Worm (Caenorhabditis elegans) whole organism, dauer: ENCODE data around the gene lgc-49.

ENCODE experiments used
- unc-62 ChIP-seq: sonication (generic microtip); optimal IDR thresholded peaks from 2 replicates; lab custom pipeline; 2017; ENCODE audit warnings: missing biosample characterization, missing genetic modification reagents, missing genetic modification characterization

The lgc-49 gene

ce11 chrV:11220415-11220814 lies 29.3 kb downstream of the lgc-49 start:
- TF ChIP-seq unc-62 = no peak

- no peak for TF ChIP-seq unc-62
These were observed 29.9 kb downstream of the lgc-49 start, which contains the start of gene T19B10.2 for ce11 chrV:11220936-11221335. TSS of gene T19B10.2 (plus strand) at chrV:11221302.

DNA sequence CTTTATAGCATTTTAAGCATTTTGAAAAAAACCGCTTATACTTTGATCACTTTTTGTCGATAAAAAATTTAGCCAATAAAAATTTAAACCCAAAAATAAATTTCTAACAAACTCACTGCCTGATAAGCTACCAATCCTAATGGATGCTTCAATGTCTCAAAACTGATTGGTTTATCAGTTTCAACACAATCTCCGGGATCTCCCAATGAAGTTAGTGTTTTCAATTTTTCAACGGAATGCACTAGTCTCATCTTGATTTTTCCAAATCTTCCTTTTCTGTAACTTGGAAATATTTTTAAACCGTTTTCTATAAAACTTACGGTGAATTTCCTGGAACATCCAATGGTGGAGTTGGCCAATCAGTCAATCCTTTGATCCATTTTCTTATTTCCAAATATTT lies 32.6 kb downstream of the lgc-49 start:
- TF ChIP-seq unc-62 = no peak

- TF ChIP-seq unc-62 = no peak
These were observed 34.9 kb downstream of the lgc-49 start, which contains the start of gene bgal-1 for ce11 chrV:11225981-11226380. TSS of gene bgal-1 (minus strand) at chrV:11226018.

DNA sequence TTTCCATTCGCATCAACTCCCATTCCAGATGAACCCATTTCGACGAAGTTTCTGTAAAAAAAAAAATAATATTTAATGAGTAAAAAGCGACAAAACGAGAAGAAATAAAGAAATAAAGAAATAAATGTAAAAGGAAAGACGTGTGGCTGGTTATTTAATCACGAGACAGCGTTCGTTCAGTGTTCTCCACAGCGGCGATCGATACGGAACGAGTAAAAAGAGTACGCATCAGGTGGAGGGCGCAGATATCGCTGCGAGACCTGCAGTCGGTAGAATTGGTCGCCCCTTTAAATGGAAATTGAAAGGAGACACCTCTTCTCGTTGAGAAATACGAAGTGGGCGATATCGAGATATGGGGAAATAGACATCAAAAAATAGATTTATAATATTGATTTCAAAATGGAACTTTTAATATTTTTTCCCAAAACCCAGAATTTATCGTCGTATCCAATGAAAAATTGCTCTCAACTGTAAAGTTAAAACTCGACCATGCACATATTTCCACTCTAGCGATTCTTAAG lies 37.6 kb downstream of the lgc-49 start, which contains the start of gene pqn-70:
TSS of gene pqn-70 (minus strand) at position 51 of the 521 bp plus-strand sequence.
- no peak for TF ChIP-seq unc-62

- TF ChIP-seq unc-62 = no peak
These were observed 40.1 kb downstream of the lgc-49 start for ce11 chrV:11231177-11231576.

- TF ChIP-seq unc-62 = no peak
These were observed 43.3 kb downstream of the lgc-49 start, which contains the start of gene T19B10.5 for ce11 chrV:11234350-11234749. TSS of gene T19B10.5 (plus strand) at chrV:11234650.

DNA sequence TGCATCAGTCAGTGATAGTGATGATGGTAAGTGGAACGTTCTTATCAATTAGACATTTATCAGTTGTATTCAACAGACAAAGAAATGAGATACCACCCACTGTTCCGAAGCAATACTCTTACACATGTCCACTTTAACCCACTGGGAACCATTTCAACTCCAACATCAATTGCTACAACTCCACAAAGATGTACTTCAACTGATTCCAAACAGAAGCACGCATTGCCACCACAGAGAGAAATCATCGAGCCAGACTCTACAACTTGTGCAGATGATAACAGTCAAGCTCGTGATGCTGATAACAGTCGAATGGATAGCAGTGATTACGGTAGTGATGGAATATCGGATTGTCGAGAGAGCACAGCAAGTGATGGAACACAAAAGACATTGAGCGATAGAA lies 44.8 kb downstream of the lgc-49 start:
- no peak for TF ChIP-seq unc-62

DNA sequence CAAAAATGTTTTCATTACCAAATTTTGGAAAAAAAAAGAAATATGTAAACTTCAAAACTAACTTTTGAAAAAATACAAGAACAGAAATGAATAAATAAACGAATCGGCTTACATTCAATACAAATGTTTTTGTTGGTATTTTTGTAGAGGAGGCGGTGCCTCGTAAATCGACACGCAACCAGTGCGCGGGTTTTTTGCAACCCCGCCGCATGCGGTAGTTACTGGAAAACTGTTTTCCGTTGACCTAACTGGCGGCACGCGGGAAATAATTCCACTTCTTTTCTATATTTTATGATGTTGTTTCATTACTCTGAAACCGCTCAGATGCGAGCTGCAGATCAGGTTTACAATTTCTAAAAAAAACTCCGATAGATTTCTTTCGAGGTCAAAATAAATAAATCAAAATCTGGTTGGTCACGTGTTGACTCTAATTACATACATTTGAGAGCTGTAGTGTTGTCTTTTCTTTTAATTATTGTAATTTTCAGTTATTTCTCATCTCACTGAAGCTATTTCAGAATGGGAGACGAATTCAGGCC lies 48.2 kb downstream of the lgc-49 start, which contains the start of the genes dvc-1 and ima-1:
TSS of gene dvc-1 (minus strand) at position 145 of the 539 bp plus-strand sequence.
TSS of gene ima-1 (plus strand) at position 489 of the 539 bp plus-strand sequence.
- TF ChIP-seq unc-62 = no peak

ce11 chrV:11241580-11241979 lies 50.5 kb downstream of the lgc-49 start, which contains the start of gene pgap-1:
TSS of gene pgap-1 (plus strand) at chrV:11241880.
- no peak for TF ChIP-seq unc-62
